Worm (Caenorhabditis elegans) whole organism, late embryonic: ENCODE data around the gene Y39B6A.30.

ENCODE experiments used
- C08G9.2 ChIP-seq: sonication (generic microtip); optimal IDR thresholded peaks from 2 replicates; lab custom pipeline; 2016; ENCODE audit warnings: mild to moderate bottlenecking, missing genetic modification characterization, moderate library complexity, missing compliant biosample characterization
- C38D4.7 ChIP-seq: fragments of 200-800 bp; sonication (Bioruptor generic); optimal IDR thresholded peaks from 2 replicates; lab custom pipeline; 2018; ENCODE audit warnings: mild to moderate bottlenecking, missing genetic modification characterization, moderate library complexity, missing compliant biosample characterization
- ahr-1 ChIP-seq: sonication (generic microtip); optimal IDR thresholded peaks from 2 replicates; lab custom pipeline; 2016; ENCODE audit warnings: missing genetic modification characterization, missing compliant biosample characterization
- ama-1 ChIP-seq: fragments of 150-350 bp; optimal IDR thresholded peaks from 2 replicates; lab custom pipeline; 2014
- ceh-34 ChIP-seq: sonication (generic microtip); optimal IDR thresholded peaks from 2 replicates; lab custom pipeline; 2016; ENCODE audit warnings: mild to moderate bottlenecking, missing genetic modification characterization, missing compliant biosample characterization
- ceh-9 ChIP-seq: sonication (generic microtip); optimal IDR thresholded peaks from 2 replicates; lab custom pipeline; 2016; ENCODE audit warnings: mild to moderate bottlenecking, missing genetic modification characterization, inconsistent platforms, missing compliant biosample characterization
- dve-1 ChIP-seq: sonication (generic microtip); optimal IDR thresholded peaks from 2 replicates; lab custom pipeline; 2017; ENCODE audit warnings: antibody characterized with exemption, mild to moderate bottlenecking, missing genetic modification characterization, missing compliant biosample characterization
- ets-4 ChIP-seq: sonication (generic microtip); optimal IDR thresholded peaks from 2 replicates; lab custom pipeline; 2016; ENCODE audit warnings: missing genetic modification characterization, missing compliant biosample characterization
- fkh-10 ChIP-seq: fragments of 150-350 bp; optimal IDR thresholded peaks from 2 replicates; lab custom pipeline; 2014; ENCODE audit warnings: missing biosample characterization, missing genetic modification reagents, missing genetic modification characterization
- madf-2 ChIP-seq: sonication (generic microtip); optimal IDR thresholded peaks from 2 replicates; lab custom pipeline; 2017; ENCODE audit warnings: missing genetic modification characterization, missing compliant biosample characterization
- pqm-1 ChIP-seq: sonication (generic microtip); optimal IDR thresholded peaks from 2 replicates; lab custom pipeline; 2016; ENCODE audit warnings: missing genetic modification characterization, missing compliant biosample characterization
- syd-9 ChIP-seq: sonication (generic microtip); optimal IDR thresholded peaks from 2 replicates; lab custom pipeline; 2016; ENCODE audit warnings: mild to moderate bottlenecking, missing genetic modification characterization, moderate library complexity, missing compliant biosample characterization
- tbx-7 ChIP-seq: sonication (generic microtip); optimal IDR thresholded peaks from 2 replicates; lab custom pipeline; 2016; ENCODE audit warnings: missing genotype, missing genetic modification characterization, missing compliant biosample characterization

ce11 chrV:18993535-18993990 is 20.8 kb upstream of the Y39B6A.30 start, which contains the start of gene gtf-2F2:
- TF ChIP-seq ama-1, result no peak
- no peak for TF ChIP-seq ceh-9 (tag; lab: Kevin White, UChicago)
- no peak for TF ChIP-seq ets-4 (tag; lab: Kevin White, UChicago)
- TF ChIP-seq syd-9, result no peak
- TF ChIP-seq dve-1 (tag; lab: Kevin White, UChicago), result no peak
- no peak for TF ChIP-seq ceh-34
- TF ChIP-seq fkh-10 (GFP tag; lab: Kevin White, UChicago), result no peak
- no peak for TF ChIP-seq C38D4.7 (GFP tag; lab: Kevin White, UChicago)
- no peak for TF ChIP-seq madf-2 (tag; lab: Kevin White, UChicago)
- no peak for TF ChIP-seq C08G9.2 (tag; lab: Kevin White, UChicago)
- no peak for TF ChIP-seq ahr-1
- TF ChIP-seq tbx-7 (tag; lab: Kevin White, UChicago), result no peak
- no peak for TF ChIP-seq pqm-1 (tag; lab: Kevin White, UChicago)
